Worm (Caenorhabditis elegans) whole organism, young adult: ENCODE data around the gene pxmp-4.

ENCODE experiments used
- B0035.1 ChIP-seq: sonication (generic microtip); optimal IDR thresholded peaks from 2 replicates; lab custom pipeline; 2016; ENCODE audit warnings: missing genetic modification characterization, mild to moderate bottlenecking, missing compliant biosample characterization, missing genotype, missing genetic modification reagents
- K11D2.4 ChIP-seq: fragments of 200-800 bp; sonication (Bioruptor generic); IDR thresholded peaks from 2 replicates; pipeline ENCODE4 v1.3.6; 2022; ENCODE audit warnings: missing genetic modification reagents, missing genetic modification characterization, missing compliant biosample characterization
- attf-3 ChIP-seq: fragments of 200-800 bp; sonication (Bioruptor generic); conservative IDR thresholded peaks from 2 replicates; pipeline ENCODE4 v1.3.6; 2022; ENCODE audit warnings: missing genetic modification reagents, missing genetic modification characterization, missing compliant biosample characterization
- dpl-1 ChIP-seq: fragments of 150-350 bp; optimal IDR thresholded peaks from 2 replicates; lab custom pipeline; 2014; ENCODE audit warnings: missing biosample characterization, missing genetic modification reagents, missing genetic modification characterization
- ekl-4 ChIP-seq: fragments of 200-800 bp; sonication (Bioruptor generic); IDR thresholded peaks from 2 replicates; pipeline ENCODE4 v1.3.6; 2022; ENCODE audit warnings: missing genetic modification reagents, missing genetic modification characterization, missing compliant biosample characterization
- lag-1 ChIP-seq: fragments of 200-800 bp; sonication (Bioruptor generic); IDR thresholded peaks from 2 replicates; pipeline ENCODE4 v1.3.6; 2022; ENCODE audit warnings: missing genetic modification reagents, missing genetic modification characterization, missing compliant biosample characterization
- lsl-1 ChIP-seq: fragments of 200-800 bp; sonication (Bioruptor generic); optimal IDR thresholded peaks from 2 replicates; lab custom pipeline; 2018; ENCODE audit warnings: mild to moderate bottlenecking, missing genetic modification characterization, moderate library complexity, missing compliant biosample characterization
- nhr-80 ChIP-seq: sonication (generic microtip); optimal IDR thresholded peaks from 2 replicates; lab custom pipeline; 2016; ENCODE audit warnings: missing genetic modification characterization, missing compliant biosample characterization
- pbrm-1 ChIP-seq: fragments of 200-800 bp; sonication (Bioruptor generic); IDR thresholded peaks from 2 replicates; pipeline ENCODE4 v1.3.6; 2022; ENCODE audit warnings: missing genetic modification reagents, missing genetic modification characterization, missing compliant biosample characterization
- snpc-4 ChIP-seq, 5 experiments: fragments of 150-350 bp in 1 of 5; sonication (generic microtip) in 4 of 5; optimal IDR thresholded peaks; 2 replicates each; lab custom pipeline; 2014 to 2018; ENCODE audit warnings: missing genetic modification characterization in 5 of 5, missing biosample characterization in 3 of 5, antibody characterized with exemption in 2 of 5, mild to moderate bottlenecking in 2 of 5, missing compliant biosample characterization in 2 of 5, missing genotype in 2 of 5, moderate library complexity in 2 of 5, missing genetic modification reagents in 1 of 5
- tbx-9 ChIP-seq: sonication (generic microtip); optimal IDR thresholded peaks from 2 replicates; lab custom pipeline; 2016; ENCODE audit warnings: borderline replicate concordance, missing genetic modification characterization, inconsistent platforms, missing compliant biosample characterization
- ztf-28 ChIP-seq: fragments of 200-800 bp; sonication (Bioruptor generic); IDR thresholded peaks from 2 replicates; pipeline ENCODE4 v1.3.6; 2022; ENCODE audit warnings: missing genetic modification reagents, missing genetic modification characterization, missing compliant biosample characterization

DNA sequence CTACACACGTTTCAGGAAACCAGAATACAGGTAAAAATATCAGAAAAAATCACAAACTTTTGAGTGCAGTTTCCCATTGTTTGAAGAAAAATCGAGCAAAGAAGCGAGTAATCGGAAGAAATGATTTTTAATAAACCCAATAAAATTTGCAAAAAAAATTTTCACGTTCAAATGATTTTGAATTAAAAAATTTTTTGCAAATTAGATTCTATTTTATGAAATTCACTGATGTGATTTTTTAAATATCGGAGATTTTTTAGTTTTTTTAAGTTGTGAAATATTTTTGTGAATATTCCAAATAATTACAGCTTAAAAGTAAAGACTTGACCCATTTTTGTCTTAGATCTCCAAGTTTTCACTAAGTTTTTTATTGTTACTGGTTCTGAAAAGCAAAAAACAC lies 38.8 kb downstream of the pxmp-4 start, which contains the start of gene pnp-1:
- TF ChIP-seq tbx-9: no peak
- TF ChIP-seq ztf-28 (GFP tag; lab: Robert Waterston, UW): no peak
- TF ChIP-seq lsl-1 (GFP tag; lab: Kevin White, UChicago): no peak
- TF ChIP-seq attf-3 (GFP tag; lab: Robert Waterston, UW): no peak
- TF ChIP-seq ekl-4 (GFP tag; lab: Robert Waterston, UW): no peak
- TF ChIP-seq dpl-1 (GFP tag; lab: Kevin White, UChicago): no peak
- TF ChIP-seq B0035.1 (tag; lab: Kevin White, UChicago): no peak
- TF ChIP-seq nhr-80 (tag; lab: Kevin White, UChicago): no peak
- TF ChIP-seq pbrm-1: no peak
- TF ChIP-seq K11D2.4: no peak
- TF ChIP-seq snpc-4 (GFP tag; optimal IDR thresholded peaks at IDR 0.05; lab: Kevin White, UChicago): no peak
- TF ChIP-seq snpc-4 (tag; optimal IDR thresholded peaks at IDR 0.05; lab: Kevin White, UChicago): no peak
- no peak for TF ChIP-seq lag-1 (GFP tag; lab: Robert Waterston, UW)
